Worm (Caenorhabditis elegans) whole organism, mixed stage, embryonic: ENCODE data around the gene mrpl-40.

Source experiments
- ceh-43 ChIP-seq: fragments of 200-800 bp; sonication (Bioruptor generic); optimal IDR thresholded peaks from 2 replicates; lab custom pipeline; 2018; ENCODE audit warnings: mild to moderate bottlenecking, missing genetic modification characterization, moderate library complexity, missing compliant biosample characterization
- nhr-28 ChIP-seq: fragments of 150-350 bp; optimal IDR thresholded peaks from 2 replicates; lab custom pipeline; 2014; ENCODE audit warnings: missing biosample characterization, missing genetic modification characterization
- sptf-1 ChIP-seq: sonication (generic microtip); optimal IDR thresholded peaks from 2 replicates; lab custom pipeline; 2017; ENCODE audit warnings: mild to moderate bottlenecking, missing genetic modification characterization, moderate library complexity, missing compliant biosample characterization
- ztf-11 ChIP-seq: fragments of 150-350 bp; optimal IDR thresholded peaks from 2 replicates; lab custom pipeline; 2014; ENCODE audit warnings: missing biosample characterization, missing genetic modification characterization

ce11 chrIII:72078-72477, 15.3 kb upstream of the mrpl-40 start:
- TF ChIP-seq sptf-1 (tag; lab: Kevin White, UChicago) (no peak), ceh-43 (GFP tag; lab: Kevin White, UChicago) (no peak), nhr-28 (no peak), ztf-11 (tag; lab: Kevin White, UChicago) (no peak)
